Worm (Caenorhabditis elegans): ENCODE results near the gene znf-474.

znf-474 gene

DNA sequence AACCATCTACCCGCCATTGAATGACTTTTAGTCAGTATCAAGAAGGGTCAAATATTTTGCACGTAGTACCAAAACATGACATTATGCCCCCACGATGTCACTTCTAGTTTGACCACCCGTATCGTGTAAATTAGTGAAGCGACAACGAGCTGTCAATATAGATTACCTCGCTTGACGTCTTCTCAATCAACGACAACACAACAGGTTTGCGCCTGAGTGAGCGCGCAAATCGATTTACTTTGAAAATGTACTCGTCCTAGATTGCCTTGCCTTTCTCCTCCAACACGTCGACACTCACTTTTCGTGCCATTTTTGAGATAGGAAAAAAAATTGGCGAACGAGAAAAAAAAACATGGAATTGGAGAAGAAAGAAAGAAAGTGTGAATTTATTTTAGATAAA lies 31.0 kb downstream of the znf-474 start (continued):
- peak in 1 of 2 experiments; percentile 38 for TF ChIP-seq mdl-1 (tag; optimal IDR thresholded peaks at IDR 0.05)

- TF ChIP-seq R02D3.7 (tag; optimal IDR thresholded peaks at IDR 0.05): no peak
- TF ChIP-seq dmd-6 (GFP tag; IDR thresholded peaks at IDR 0.05): 0 out of 2 replicates have a peak, but pooled peaks have one; percentile 30
- TF ChIP-seq nhr-28 (tag; optimal IDR thresholded peaks at IDR 0.05): peak; percentile 11
- TF ChIP-seq nhr-76 (tag; optimal IDR thresholded peaks at IDR 0.05): no peak
- TF ChIP-seq daf-16 (GFP tag; optimal IDR thresholded peaks at IDR 0.05): no peak
- TF ChIP-seq daf-16 (tag; optimal IDR thresholded peaks at IDR 0.05): peak; percentile 13
- TF ChIP-seq pqm-1 (tag; optimal IDR thresholded peaks at IDR 0.05): no peak
- peak; percentile 25 for TF ChIP-seq hlh-30 (tag; optimal IDR thresholded peaks at IDR 0.05; ENCODE audit: insufficient read depth)
- peak; percentile 57 for TF ChIP-seq dve-1 (tag; optimal IDR thresholded peaks at IDR 0.05; ENCODE audit: insufficient read depth)
- TF ChIP-seq hmg-1.1 (GFP tag; IDR thresholded peaks at IDR 0.05): no peak
- TF ChIP-seq hlh-11 (tag; optimal IDR thresholded peaks at IDR 0.05): peak; percentile 41
- TF ChIP-seq nhr-25 (tag; optimal IDR thresholded peaks at IDR 0.05; ENCODE audit: borderline replicate concordance, insufficient read depth): peak; percentile 12
Observed at ce11 chrX:12181606-12182005, 31.9 kb downstream of the znf-474 start.

ce11 chrX:12182684-12183477 lies 33.2 kb downstream of the znf-474 start:
- TF ChIP-seq sdz-12 (GFP tag; optimal IDR thresholded peaks at IDR 0.05): no peak
- TF ChIP-seq hlh-30 (tag; optimal IDR thresholded peaks at IDR 0.05; ENCODE audit: insufficient read depth): peak; percentile 29
- no peak for TF ChIP-seq nhr-237 (tag; optimal IDR thresholded peaks at IDR 0.05)
- no peak for TF ChIP-seq vab-7 (GFP tag; IDR thresholded peaks at IDR 0.05)
- no peak for TF ChIP-seq nhr-41 (GFP tag; IDR thresholded peaks at IDR 0.05)
- peak; percentile 16 for TF ChIP-seq rbr-2 (tag; optimal IDR thresholded peaks at IDR 0.05)
- no peak for TF ChIP-seq nhr-48 (tag; optimal IDR thresholded peaks at IDR 0.05)
- no peak for TF ChIP-seq nhr-102 (tag; optimal IDR thresholded peaks at IDR 0.05)
- TF ChIP-seq zfp-3 (GFP tag; conservative IDR thresholded peaks at IDR 0.05): no peak
- TF ChIP-seq lin-39 (tag; optimal IDR thresholded peaks at IDR 0.05): no peak
- no peak for TF ChIP-seq Y75B8A.6 (GFP tag; IDR thresholded peaks at IDR 0.05)
- no peak for TF ChIP-seq dve-1 (tag; optimal IDR thresholded peaks at IDR 0.05; ENCODE audit: insufficient read depth)
- no peak for TF ChIP-seq madf-9 (GFP tag; conservative IDR thresholded peaks at IDR 0.05)
- peak in 1 of 2 experiments; percentile 97 for TF ChIP-seq unc-62 (GFP tag; optimal IDR thresholded peaks at IDR 0.05 in 1 of 2)
- TF ChIP-seq unc-62 (tag; optimal IDR thresholded peaks at IDR 0.05): no peak
- peak in 1 of 2 experiments; percentile 31 for TF ChIP-seq mdl-1 (tag; optimal IDR thresholded peaks at IDR 0.05)
- no peak for TF ChIP-seq daf-16 (GFP tag; optimal IDR thresholded peaks at IDR 0.05)
- no peak for TF ChIP-seq daf-16 (tag; optimal IDR thresholded peaks at IDR 0.05)
- TF ChIP-seq pha-4 (GFP tag; IDR thresholded peaks at IDR 0.05): no peak
- TF ChIP-seq pha-4 (tag; optimal IDR thresholded peaks at IDR 0.05): no peak
- peak; percentile 12 for TF ChIP-seq hlh-11 (tag; optimal IDR thresholded peaks at IDR 0.05)
- no peak for TF ChIP-seq dpl-1 (GFP tag; optimal IDR thresholded peaks at IDR 0.05)
- no peak for TF ChIP-seq madf-5 (GFP tag; IDR thresholded peaks at IDR 0.05)
- no peak for TF ChIP-seq jun-1 (tag; optimal IDR thresholded peaks at IDR 0.05)
- TF ChIP-seq nhr-28 (tag; optimal IDR thresholded peaks at IDR 0.05): no peak
- TF ChIP-seq hif-1 (tag; optimal IDR thresholded peaks at IDR 0.05): no peak
- peak; percentile 16 for TF ChIP-seq mxl-3 (GFP tag; optimal IDR thresholded peaks at IDR 0.05)
- TF ChIP-seq ZK337.2 (GFP tag; IDR thresholded peaks at IDR 0.05): no peak
- TF ChIP-seq aly-2 (tag; optimal IDR thresholded peaks at IDR 0.05): no peak
- no peak for TF ChIP-seq T26A8.4 (GFP tag; IDR thresholded peaks at IDR 0.05)
- TF ChIP-seq ceh-28 (tag; optimal IDR thresholded peaks at IDR 0.05): no peak
- TF ChIP-seq nhr-111 (GFP tag; optimal IDR thresholded peaks at IDR 0.05): no peak
- TF ChIP-seq mdt-29 (GFP tag; IDR thresholded peaks at IDR 0.05): no peak
- TF ChIP-seq dmd-6 (GFP tag; IDR thresholded peaks at IDR 0.05): peak; percentile 28; the same call in 1 of the 2 replicates
- 0 out of 2 replicates have a peak, but pooled peaks have one; percentile 13 for TF ChIP-seq tra-1 (GFP tag; IDR thresholded peaks at IDR 0.05)
- TF ChIP-seq nhr-6 (tag; optimal IDR thresholded peaks at IDR 0.05): no peak
- peak; percentile 78 for TF ChIP-seq aha-1 (tag)
- no peak for TF ChIP-seq Y5F2A.4 (GFP tag; optimal IDR thresholded peaks at IDR 0.05)
- TF ChIP-seq lin-38 (GFP tag; IDR thresholded peaks at IDR 0.05): no peak
- TF ChIP-seq F10B5.3 (tag; optimal IDR thresholded peaks at IDR 0.05): no peak
